Fruit fly (Drosophila melanogaster) whole organism, pupa: ENCODE results near the gene Cyp12e1.

Source experiments
- CG10348 ChIP-seq: fragments of 200-800 bp; sonication (Bioruptor generic); IDR thresholded peaks from 2 replicates; pipeline ENCODE4 v1.3.6; 2022; ENCODE audit warnings: missing biosample characterization, missing genetic modification characterization
- CG14655 ChIP-seq: fragments of 200-800 bp; sonication (Bioruptor generic); optimal IDR thresholded peaks from 3 replicates; lab custom pipeline; 2017; ENCODE audit warnings: mild to moderate bottlenecking, missing biosample characterization, missing genetic modification reagents, missing genetic modification characterization
- CG8159 ChIP-seq: fragments of 200-800 bp; sonication (Bioruptor generic); optimal IDR thresholded peaks from 3 replicates; lab custom pipeline; 2018; ENCODE audit warnings: missing biosample characterization, mild to moderate bottlenecking, missing genetic modification characterization, moderate library complexity
- Pif1A ChIP-seq: fragments of 200-800 bp; sonication (Bioruptor generic); optimal IDR thresholded peaks from 3 replicates; lab custom pipeline; 2016; ENCODE audit warnings: missing biosample characterization, missing genetic modification characterization
- Pif1B ChIP-seq: fragments of 200-800 bp; sonication (Bioruptor generic); optimal IDR thresholded peaks from 3 replicates; lab custom pipeline; 2016; ENCODE audit warnings: missing biosample characterization, missing genetic modification characterization

DNA sequence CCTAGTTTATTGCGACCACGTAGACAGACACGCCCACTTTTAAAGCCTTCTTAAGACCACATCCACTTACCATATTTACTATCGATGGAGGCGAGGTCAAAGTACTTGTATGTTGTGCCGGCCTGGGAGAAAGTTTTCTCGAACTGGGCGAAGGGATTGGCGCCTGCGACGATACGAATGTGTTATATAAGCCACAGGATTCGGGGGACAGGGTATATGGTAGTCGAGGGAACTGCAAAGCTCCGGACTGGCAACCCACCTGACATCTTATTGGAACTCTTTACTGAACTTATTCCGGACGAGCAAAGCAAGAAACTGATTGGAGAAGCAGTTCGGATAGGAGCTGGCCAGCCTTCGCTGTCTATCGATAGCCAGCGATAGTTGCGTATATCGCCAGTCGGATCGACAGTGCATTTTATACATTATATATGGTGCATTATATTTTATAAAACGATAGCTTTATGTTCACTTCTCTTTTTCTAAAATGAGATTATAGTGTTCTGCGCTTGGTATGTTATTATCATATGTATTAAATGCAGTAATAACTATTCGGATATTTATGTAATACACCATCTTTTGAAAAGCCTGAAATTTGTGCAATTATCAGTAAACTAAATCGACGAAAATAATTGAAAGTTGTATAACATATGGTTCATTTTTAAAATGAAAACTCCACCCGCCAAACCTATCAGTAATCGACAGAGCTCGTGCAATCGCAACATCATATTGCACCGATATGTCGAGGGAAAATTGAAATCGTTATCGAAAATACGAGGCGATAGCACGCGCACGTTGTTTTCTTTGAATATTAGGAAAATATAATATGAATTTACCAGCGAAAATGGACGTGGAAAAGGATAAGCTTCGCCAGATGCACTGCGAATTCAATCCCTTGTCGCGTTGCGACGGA, 21.8 kb upstream of the Cyp12e1 start, which contains the start of the genes Irp-1B and Rrp46:
- TF ChIP-seq Pif1A (GFP tag; lab: Kevin White, UChicago) (no peak), CG14655 (GFP tag; lab: Kevin White, UChicago) (no peak), CG8159 (tag; lab: Kevin White, UChicago) (no peak), CG10348 (GFP tag; lab: Robert Waterston, UW) (no peak), Pif1B (GFP tag; lab: Kevin White, UChicago) (no peak)
